Fruit fly (Drosophila melanogaster) whole organism, embryonic: ENCODE measurements around the gene CG13601.

Experiments used
- B-H1 ChIP-seq: fragments of 200-800 bp; sonication (Bioruptor generic); IDR thresholded peaks from 3 replicates; pipeline ENCODE4 v1.3.6; 2022; ENCODE audit warnings: missing biosample characterization, missing genetic modification characterization
- CG10654 ChIP-seq: fragments of 200-800 bp; sonication (Bioruptor generic); optimal IDR thresholded peaks from 2 replicates; lab custom pipeline; 2016; ENCODE audit warnings: missing biosample characterization, missing genetic modification characterization
- CG11696 ChIP-seq: fragments of 200-800 bp; sonication (Bioruptor generic); IDR thresholded peaks from 2 replicates; pipeline ENCODE4 v1.3.6; 2022; ENCODE audit warnings: missing biosample characterization, missing genetic modification characterization
- CG12769 ChIP-seq: fragments of 200-800 bp; sonication (Bioruptor generic); optimal IDR thresholded peaks from 2 replicates; lab custom pipeline; 2019; ENCODE audit warnings: missing biosample characterization, mild to moderate bottlenecking, missing genetic modification characterization, moderate library complexity
- CG13287 ChIP-seq: fragments of 200-800 bp; sonication (Bioruptor generic); IDR thresholded peaks from 2 replicates; pipeline ENCODE4 v1.3.6; 2022; ENCODE audit warnings: missing biosample characterization, missing genetic modification characterization; ENCODE audit not compliant: partially characterized antibody
- CG14667 ChIP-seq: fragments of 200-800 bp; sonication (Bioruptor generic); IDR thresholded peaks from 2 replicates; pipeline ENCODE4 v1.3.6; 2022; ENCODE audit warnings: missing biosample characterization, missing genetic modification characterization
- CG15479 ChIP-seq: fragments of 200-800 bp; sonication (Bioruptor generic); optimal IDR thresholded peaks from 3 replicates; lab custom pipeline; 2019; ENCODE audit warnings: missing biosample characterization, mild to moderate bottlenecking, missing genetic modification characterization, moderate library complexity
- CG15514 ChIP-seq: fragments of 200-800 bp; sonication (Bioruptor generic); optimal IDR thresholded peaks from 3 replicates; lab custom pipeline; 2017; ENCODE audit warnings: missing biosample characterization, missing genetic modification characterization, mild to moderate bottlenecking, moderate library complexity, missing genetic modification reagents
- CG1647 ChIP-seq: fragments of 200-800 bp; sonication (Bioruptor generic); optimal IDR thresholded peaks from 3 replicates; lab custom pipeline; 2016; ENCODE audit warnings: missing biosample characterization, missing genetic modification characterization
- CG17328 ChIP-seq: fragments of 200-800 bp; sonication (Bioruptor generic); IDR thresholded peaks from 2 replicates; pipeline ENCODE4 v1.3.6; 2022; ENCODE audit warnings: missing biosample characterization, missing genetic modification characterization
- CG2678 ChIP-seq: fragments of 200-800 bp; sonication (Bioruptor generic); optimal IDR thresholded peaks from 3 replicates; lab custom pipeline; 2019; ENCODE audit warnings: missing biosample characterization, mild to moderate bottlenecking, missing genetic modification characterization, moderate library complexity
- CG30403 ChIP-seq: fragments of 200-800 bp; sonication (Bioruptor generic); optimal IDR thresholded peaks from 3 replicates; lab custom pipeline; 2016; ENCODE audit warnings: missing biosample characterization, missing genetic modification characterization
- CG3065 ChIP-seq: fragments of 200-800 bp; sonication (Bioruptor generic); optimal IDR thresholded peaks from 2 replicates; lab custom pipeline; 2016; ENCODE audit warnings: missing biosample characterization, missing genetic modification characterization
- CG4854 ChIP-seq: fragments of 200-800 bp; sonication (Bioruptor generic); optimal IDR thresholded peaks from 2 replicates; lab custom pipeline; 2016; ENCODE audit warnings: missing biosample characterization, missing genetic modification characterization, inconsistent platforms
- CG6272 ChIP-seq: fragments of 200-800 bp; sonication (Bioruptor generic); IDR thresholded peaks from 2 replicates; pipeline ENCODE4 v1.3.6; 2022; ENCODE audit warnings: missing biosample characterization, missing genetic modification characterization
- CG8388 ChIP-seq: fragments of 200-800 bp; sonication (Bioruptor generic); optimal IDR thresholded peaks from 2 replicates; lab custom pipeline; 2019; ENCODE audit warnings: missing biosample characterization, mild to moderate bottlenecking, missing genetic modification characterization, moderate library complexity
- CTCF ChIP-seq: fragments of 200-800 bp; sonication (Bioruptor generic); optimal IDR thresholded peaks from 2 replicates; lab custom pipeline; 2017; ENCODE audit warnings: missing biosample characterization, mild to moderate bottlenecking, missing genetic modification characterization, moderate library complexity
- Elba2 ChIP-seq: fragments of 200-800 bp; sonication (Bioruptor generic); optimal IDR thresholded peaks from 3 replicates; lab custom pipeline; 2016; ENCODE audit warnings: missing biosample characterization, missing genetic modification characterization
- Ets97D ChIP-seq: fragments of 200-800 bp; sonication (Bioruptor generic); optimal IDR thresholded peaks from 3 replicates; lab custom pipeline; 2016; ENCODE audit warnings: missing biosample characterization, missing genetic modification characterization
- Hand ChIP-seq: fragments of 200-800 bp; sonication (Bioruptor generic); optimal IDR thresholded peaks from 2 replicates; lab custom pipeline; 2017; ENCODE audit warnings: mild to moderate bottlenecking, missing biosample characterization, missing genetic modification reagents, missing genetic modification characterization
- Hr39 ChIP-seq: fragments of >200 bp; optimal IDR thresholded peaks from 2 replicates; lab custom pipeline; 2017
- Kr ChIP-seq: fragments of 200-800 bp; sonication (Bioruptor generic); optimal IDR thresholded peaks from 2 replicates; lab custom pipeline; 2017; ENCODE audit warnings: missing biosample characterization, mild to moderate bottlenecking, missing genetic modification characterization
- MTF-1 ChIP-seq: fragments of 200-800 bp; sonication (Bioruptor generic); optimal IDR thresholded peaks from 2 replicates; lab custom pipeline; 2018; ENCODE audit warnings: missing biosample characterization, mild to moderate bottlenecking, missing genetic modification characterization, borderline replicate concordance
- Oaz ChIP-seq: fragments of 200-800 bp; sonication (Bioruptor generic); IDR thresholded peaks from 2 replicates; pipeline ENCODE4 v1.3.6; 2022; ENCODE audit warnings: missing biosample characterization, missing genetic modification characterization
- Optix ChIP-seq: fragments of 200-800 bp; sonication (Bioruptor generic); IDR thresholded peaks from 3 replicates; pipeline ENCODE4 v1.3.6; 2022; ENCODE audit warnings: missing biosample characterization, missing genetic modification characterization
- Sox100B ChIP-seq: fragments of 200-800 bp; sonication (Bioruptor generic); optimal IDR thresholded peaks from 3 replicates; lab custom pipeline; 2018; ENCODE audit warnings: missing biosample characterization, mild to moderate bottlenecking, missing genetic modification characterization
- Vsx1 ChIP-seq: fragments of 200-800 bp; sonication (Bioruptor generic); optimal IDR thresholded peaks from 2 replicates; lab custom pipeline; 2017; ENCODE audit warnings: missing biosample characterization, mild to moderate bottlenecking, missing genetic modification characterization, missing genetic modification reagents
- chm ChIP-seq: fragments of 200-800 bp; sonication (Bioruptor generic); IDR thresholded peaks from 2 replicates; pipeline ENCODE4 v1.3.6; 2022; ENCODE audit warnings: missing biosample characterization, missing genetic modification characterization
- en ChIP-seq: fragments of 200-800 bp; sonication (Bioruptor generic); optimal IDR thresholded peaks from 2 replicates; lab custom pipeline; 2016; ENCODE audit warnings: missing biosample characterization, missing genetic modification characterization
- fd64A ChIP-seq: fragments of 200-800 bp; sonication (Bioruptor generic); optimal IDR thresholded peaks from 3 replicates; lab custom pipeline; 2018; ENCODE audit warnings: missing biosample characterization, mild to moderate bottlenecking, missing genetic modification characterization
- gcm ChIP-seq: fragments of 200-800 bp; sonication (Bioruptor generic); optimal IDR thresholded peaks from 2 replicates; lab custom pipeline; 2019; ENCODE audit warnings: missing biosample characterization, mild to moderate bottlenecking, missing genetic modification characterization, moderate library complexity
- gsb ChIP-seq: fragments of 200-800 bp; sonication (Bioruptor generic); IDR thresholded peaks from 2 replicates; pipeline ENCODE4 v1.3.6; 2022; ENCODE audit warnings: missing biosample characterization, missing genetic modification characterization
- insv ChIP-seq, 2 experiments: fragments of 200-800 bp; sonication (Bioruptor generic); optimal IDR thresholded peaks; 3 replicates each; lab custom pipeline; 2016 to 2018; ENCODE audit warnings: missing biosample characterization in 2 of 2, missing genetic modification characterization in 2 of 2
- inv ChIP-seq: fragments of 200-800 bp; sonication (Bioruptor generic); IDR thresholded peaks from 2 replicates; pipeline ENCODE4 v1.3.6; 2022; ENCODE audit warnings: missing biosample characterization, missing genetic modification characterization; ENCODE audit not compliant: partially characterized antibody
- jing ChIP-seq: fragments of 200-800 bp; sonication (Bioruptor generic); optimal IDR thresholded peaks from 2 replicates; lab custom pipeline; 2018; ENCODE audit warnings: missing biosample characterization, mild to moderate bottlenecking, missing genetic modification characterization
- klu ChIP-seq: fragments of 200-800 bp; sonication (Bioruptor generic); IDR thresholded peaks from 2 replicates; pipeline ENCODE4 v1.3.6; 2022; ENCODE audit warnings: missing biosample characterization, missing genetic modification characterization
- mld ChIP-seq: fragments of 200-800 bp; sonication (Bioruptor generic); IDR thresholded peaks from 3 replicates; pipeline ENCODE4 v1.3.6; 2022; ENCODE audit warnings: missing biosample characterization, missing genetic modification characterization; ENCODE audit not compliant: partially characterized antibody
- otp ChIP-seq: fragments of 200-800 bp; sonication (Bioruptor generic); IDR thresholded peaks from 3 replicates; pipeline ENCODE4, ENCODE4 v1.3.6; 2022; ENCODE audit warnings: missing biosample characterization, missing genetic modification characterization
- pfk ChIP-seq: fragments of 200-800 bp; sonication (Bioruptor generic); optimal IDR thresholded peaks from 2 replicates; lab custom pipeline; 2018; ENCODE audit warnings: missing biosample characterization, mild to moderate bottlenecking, missing genetic modification characterization, moderate library complexity
- sens-2 ChIP-seq: fragments of 200-800 bp; sonication (Bioruptor generic); IDR thresholded peaks from 2 replicates; pipeline ENCODE4 v1.3.6; 2022; ENCODE audit warnings: missing biosample characterization, missing genetic modification characterization
- slbo ChIP-seq: fragments of 200-800 bp; sonication (Bioruptor generic); IDR thresholded peaks from 2 replicates; pipeline ENCODE4 v1.3.6; 2022; ENCODE audit warnings: missing biosample characterization, missing genetic modification characterization
- tgo ChIP-seq: fragments of 200-800 bp; sonication (Bioruptor generic); IDR thresholded peaks from 3 replicates; pipeline ENCODE4 v1.3.6; 2022; ENCODE audit warnings: missing biosample characterization, missing genetic modification characterization
- tna ChIP-seq: fragments of 200-800 bp; sonication (Bioruptor generic); IDR thresholded peaks from 2 replicates; pipeline ENCODE4 v1.3.6; 2022; ENCODE audit warnings: missing biosample characterization, missing genetic modification characterization; ENCODE audit not compliant: partially characterized antibody
- trh ChIP-seq: fragments of 200-800 bp; sonication (Bioruptor generic); optimal IDR thresholded peaks from 2 replicates; lab custom pipeline; 2016; ENCODE audit warnings: missing biosample characterization, missing genetic modification characterization
- ttk ChIP-seq: fragments of 200-800 bp; sonication (Bioruptor generic); IDR thresholded peaks from 2 replicates; pipeline ENCODE4 v2.1.2; 2022; ENCODE audit warnings: missing biosample characterization, missing genetic modification characterization
- tup ChIP-seq: fragments of 200-800 bp; sonication (Bioruptor generic); optimal IDR thresholded peaks from 2 replicates; lab custom pipeline; 2016; ENCODE audit warnings: missing biosample characterization, mild to moderate bottlenecking, missing genetic modification characterization, moderate library complexity
- vnd ChIP-seq: fragments of 200-800 bp; sonication (Bioruptor generic); IDR thresholded peaks from 3 replicates; pipeline ENCODE4 v1.3.6; 2022; ENCODE audit warnings: missing biosample characterization, missing genetic modification characterization; ENCODE audit not compliant: partially characterized antibody
- z ChIP-seq: fragments of 200-800 bp; sonication (Bioruptor generic); IDR thresholded peaks from 3 replicates; pipeline ENCODE4 v1.3.6; 2022; ENCODE audit warnings: missing biosample characterization, missing genetic modification characterization
- zen2 ChIP-seq: fragments of 200-800 bp; sonication (Bioruptor generic); IDR thresholded peaks from 3 replicates; pipeline ENCODE4 v1.3.6; 2022; ENCODE audit warnings: missing biosample characterization, missing genetic modification characterization; ENCODE audit not compliant: partially characterized antibody

The CG13601 gene

dm6 chr3R:23886270-23887095 is 41.0 kb downstream of the CG13601 start (continued):
- TF ChIP-seq CG13287 (GFP tag; lab: Robert Waterston, UW) (no peak), tgo (peak; percentile 77), slbo (GFP tag; lab: Robert Waterston, UW) (peak; percentile 63), Hr39 (no peak), vnd (GFP tag; lab: Robert Waterston, UW) (no peak), sens-2 (GFP tag; lab: Robert Waterston, UW) (peak; percentile 65; the same call in 1 of the 2 replicates), MTF-1 (GFP tag; lab: Kevin White, UChicago) (peak; percentile 66), CG11696 (GFP tag; lab: Robert Waterston, UW) (peak; percentile 99), Vsx1 (GFP tag; lab: Kevin White, UChicago) (peak; percentile 70), ttk (GFP tag; lab: Robert Waterston, UW) (peak; percentile 81), fd64A (GFP tag; lab: Kevin White, UChicago) (peak; percentile 65), CG6272 (GFP tag; lab: Robert Waterston, UW) (peak; percentile 56; the same call in 1 of the 2 replicates), Oaz (no peak), CG30403 (GFP tag; lab: Kevin White, UChicago) (peak; percentile 88), CG4854 (GFP tag; lab: Kevin White, UChicago) (peak; percentile 57), tna (GFP tag; lab: Robert Waterston, UW) (no peak), Optix (GFP tag; lab: Robert Waterston, UW) (peak; percentile 81), Elba2 (GFP tag; lab: Kevin White, UChicago) (peak; percentile 45), zen2 (GFP tag; lab: Robert Waterston, UW) (no peak), z (GFP tag; lab: Robert Waterston, UW) (peak; percentile 40; the same call in 1 of the 3 replicates), otp (GFP tag; lab: Robert Waterston, UW) (peak; percentile 84; the same call in 2 of the 3 replicates), CG15479 (GFP tag; lab: Kevin White, UChicago) (peak; percentile 45), jing (GFP tag; lab: Kevin White, UChicago) (peak; percentile 70), Hand (GFP tag; lab: Kevin White, UChicago) (peak; percentile 32), Kr (no peak), gcm (GFP tag; lab: Kevin White, UChicago) (peak; percentile 93), klu (GFP tag; lab: Robert Waterston, UW) (peak; percentile 9; the same call in 1 of the 2 replicates), insv (GFP tag; optimal IDR thresholded peaks at IDR 0.05; lab: Kevin White, UChicago) (peak; percentile 7 to 29), Ets97D (GFP tag; lab: Kevin White, UChicago) (peak; percentile 37), mld (GFP tag; lab: Robert Waterston, UW) (no peak), B-H1 (GFP tag; lab: Robert Waterston, UW) (peak; percentile 74), pfk (GFP tag; lab: Kevin White, UChicago) (no peak), CG12769 (peak; percentile 22), CG17328 (peak; percentile 90), tup (peak; percentile 36), CTCF (GFP tag; lab: Kevin White, UChicago) (peak; percentile 49), CG8388 (GFP tag; lab: Kevin White, UChicago) (peak; percentile 91), CG15514 (GFP tag; lab: Kevin White, UChicago) (peak; percentile 29), CG3065 (peak; percentile 64), CG2678 (peak; percentile 89), en (GFP tag; lab: Kevin White, UChicago) (peak; percentile 65), CG1647 (GFP tag; lab: Kevin White, UChicago) (peak; percentile 62), Sox100B (GFP tag; lab: Kevin White, UChicago) (peak; percentile 91), CG10654 (GFP tag; lab: Kevin White, UChicago) (peak; percentile 71), trh (peak; percentile 68), chm (peak; percentile 59; the same call in 1 of the 2 replicates), gsb (no peak), inv (0 out of 2 replicates have a peak, but pooled peaks have one; percentile 9), CG14667 (GFP tag; lab: Robert Waterston, UW) (peak; percentile 57)
